Worm (Caenorhabditis elegans) whole organism, L4/young adult: Measurements from ENCODE around the gene mps-1.

Source experiments
- dao-5 ChIP-seq: sonication (generic microtip); optimal IDR thresholded peaks from 2 replicates; lab custom pipeline; 2016; ENCODE audit warnings: missing genotype, missing genetic modification characterization, moderate library complexity, missing compliant biosample characterization
- him-1 ChIP-seq: sonication (generic microtip); optimal IDR thresholded peaks from 2 replicates; lab custom pipeline; 2016; ENCODE audit warnings: missing genotype, missing genetic modification reagents, missing genetic modification characterization, missing compliant biosample characterization

DNA sequence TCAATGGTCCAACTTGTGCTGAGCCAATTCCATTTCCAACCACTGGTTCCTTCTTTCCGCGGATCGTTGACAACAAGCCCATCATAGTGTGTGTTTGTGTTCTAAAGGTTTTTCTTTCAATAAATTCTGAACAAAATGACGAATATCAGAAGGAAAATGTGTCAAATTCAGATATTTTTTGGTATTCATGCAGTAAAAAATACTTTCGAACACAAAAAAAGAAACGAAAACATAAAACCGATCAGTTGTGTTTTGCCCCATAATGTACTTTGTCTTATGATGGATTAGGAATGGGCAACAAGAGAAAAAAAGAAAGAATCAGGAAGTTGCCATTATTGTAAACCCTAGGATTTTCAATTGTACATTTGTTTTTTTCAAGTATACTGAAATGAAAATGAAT is 15.0 kb upstream of the mps-1 start, which contains the start of gene glb-10:
- TF ChIP-seq dao-5 (no peak), him-1 (tag; lab: Kevin White, UChicago) (no peak)
